Worm (Caenorhabditis elegans) whole organism, midembryonic: Measurements from ENCODE around the gene egl-13.

Experiments used
- T22C8.4 ChIP-seq: fragments of 200-800 bp; sonication (Bioruptor generic); IDR thresholded peaks from 2 replicates; pipeline ENCODE4 v1.3.6; 2022; ENCODE audit warnings: missing genetic modification characterization, missing compliant biosample characterization
- cog-1 ChIP-seq: sonication (generic microtip); optimal IDR thresholded peaks from 2 replicates; lab custom pipeline; 2016; ENCODE audit warnings: missing genetic modification characterization, missing compliant biosample characterization
- flt-1 ChIP-seq: fragments of 200-800 bp; sonication (Bioruptor generic); IDR thresholded peaks from 2 replicates; pipeline ENCODE4 v1.3.6; 2022; ENCODE audit warnings: missing genetic modification characterization, missing compliant biosample characterization
- klf-2 ChIP-seq: fragments of 200-800 bp; sonication (Bioruptor generic); conservative IDR thresholded peaks from 2 replicates; pipeline ENCODE4 v1.3.6; 2022; ENCODE audit warnings: missing genetic modification reagents, missing genetic modification characterization, missing compliant biosample characterization
- ref-1 ChIP-seq: fragments of 200-800 bp; sonication (Bioruptor generic); conservative IDR thresholded peaks from 2 replicates; pipeline ENCODE4 v1.3.6; 2022; ENCODE audit warnings: missing genetic modification reagents, missing genetic modification characterization, missing compliant biosample characterization
- ztf-23 ChIP-seq: fragments of 200-800 bp; sonication (Bioruptor generic); IDR thresholded peaks from 2 replicates; pipeline ENCODE4 v1.3.6; 2022; ENCODE audit warnings: missing genetic modification reagents, missing genetic modification characterization, missing compliant biosample characterization
- ztf-29 ChIP-seq: fragments of 200-800 bp; sonication (Bioruptor generic); IDR thresholded peaks from 2 replicates; pipeline ENCODE4 v1.3.6; 2022; ENCODE audit warnings: missing genetic modification reagents, missing genetic modification characterization, missing compliant biosample characterization

- no peak for TF ChIP-seq ref-1
- TF ChIP-seq cog-1 (tag; lab: Kevin White, UChicago) = no peak
- TF ChIP-seq T22C8.4 (GFP tag; lab: Robert Waterston, UW) = no peak
- TF ChIP-seq flt-1 (GFP tag; lab: Robert Waterston, UW) = no peak
- no peak for TF ChIP-seq klf-2 (GFP tag; lab: Robert Waterston, UW)
- no peak for TF ChIP-seq ztf-29
- no peak for TF ChIP-seq ztf-23 (GFP tag; lab: Robert Waterston, UW)
Observed at ce11 chrX:5641315-5641714, 22.3 kb upstream of the egl-13 start, which contains the start of gene T22B7.4.
